Fruit fly (Drosophila melanogaster) whole organism, embryonic: Measurements from ENCODE around the gene CG13408.

Experiments used
- CG12769 ChIP-seq: fragments of 200-800 bp; sonication (Bioruptor generic); optimal IDR thresholded peaks from 2 replicates; lab custom pipeline; 2019; ENCODE audit warnings: missing biosample characterization, mild to moderate bottlenecking, missing genetic modification characterization, moderate library complexity
- CG17612 ChIP-seq: fragments of 200-800 bp; sonication (Bioruptor generic); IDR thresholded peaks from 2 replicates; pipeline ENCODE4 v1.3.6; 2022; ENCODE audit warnings: missing biosample characterization, missing genetic modification characterization
- CG18476 ChIP-seq: fragments of 200-800 bp; sonication (Bioruptor generic); optimal IDR thresholded peaks from 2 replicates; lab custom pipeline; 2016; ENCODE audit warnings: missing biosample characterization, mild to moderate bottlenecking, missing genetic modification characterization
- CG18599 ChIP-seq: fragments of 200-800 bp; sonication (Bioruptor generic); optimal IDR thresholded peaks from 3 replicates; lab custom pipeline; 2017; ENCODE audit warnings: missing biosample characterization, missing genetic modification characterization, mild to moderate bottlenecking, moderate library complexity, missing genetic modification reagents
- CG2129 ChIP-seq: fragments of 200-800 bp; sonication (Bioruptor generic); IDR thresholded peaks from 2 replicates; pipeline ENCODE4 v1.3.6; 2022; ENCODE audit warnings: missing biosample characterization, missing genetic modification characterization; ENCODE audit not compliant: partially characterized antibody
- CG2199 ChIP-seq: fragments of 200-800 bp; sonication (Bioruptor generic); IDR thresholded peaks from 3 replicates; pipeline ENCODE4 v1.3.6; 2022; ENCODE audit warnings: missing biosample characterization, missing genetic modification characterization
- CG2202 ChIP-seq: fragments of 200-800 bp; sonication (Bioruptor generic); optimal IDR thresholded peaks from 2 replicates; lab custom pipeline; 2018; ENCODE audit warnings: missing biosample characterization, mild to moderate bottlenecking, missing genetic modification characterization
- CG2678 ChIP-seq: fragments of 200-800 bp; sonication (Bioruptor generic); optimal IDR thresholded peaks from 3 replicates; lab custom pipeline; 2019; ENCODE audit warnings: missing biosample characterization, mild to moderate bottlenecking, missing genetic modification characterization, moderate library complexity
- CG4617 ChIP-seq: fragments of 200-800 bp; sonication (Bioruptor generic); optimal IDR thresholded peaks from 3 replicates; lab custom pipeline; 2016; ENCODE audit warnings: missing biosample characterization, missing genetic modification characterization, borderline replicate concordance
- CG6689 ChIP-seq: fragments of 200-800 bp; sonication (Bioruptor generic); IDR thresholded peaks from 2 replicates; pipeline ENCODE4 v1.3.6; 2022; ENCODE audit warnings: missing biosample characterization, missing genetic modification characterization
- CG6854 ChIP-seq: fragments of 200-800 bp; sonication (Bioruptor generic); optimal IDR thresholded peaks from 3 replicates; lab custom pipeline; 2017; ENCODE audit warnings: missing biosample characterization, mild to moderate bottlenecking, missing genetic modification characterization
- CG7786 ChIP-seq: fragments of 200-800 bp; sonication (Bioruptor generic); optimal IDR thresholded peaks from 2 replicates; lab custom pipeline; 2016; ENCODE audit warnings: missing biosample characterization, missing genetic modification characterization
- CG8359 ChIP-seq: fragments of 200-800 bp; sonication (Bioruptor generic); optimal IDR thresholded peaks from 2 replicates; lab custom pipeline; 2017; ENCODE audit warnings: missing biosample characterization, mild to moderate bottlenecking, missing genetic modification characterization, borderline replicate concordance
- CG9797 ChIP-seq: fragments of 200-800 bp; sonication (Bioruptor generic); optimal IDR thresholded peaks from 3 replicates; lab custom pipeline; 2018; ENCODE audit warnings: missing biosample characterization, mild to moderate bottlenecking, missing genetic modification characterization
- E2f1 ChIP-seq: fragments of 200-800 bp; sonication (Bioruptor generic); IDR thresholded peaks from 2 replicates; pipeline ENCODE4 v1.3.6; 2022; ENCODE audit warnings: missing biosample characterization, missing genetic modification characterization
- Ets65A ChIP-seq: fragments of 200-800 bp; sonication (Bioruptor generic); peaks from one replicate; lab custom pipeline; 2016; ENCODE audit warnings: missing biosample characterization, missing genetic modification characterization
- HLH3B ChIP-seq: fragments of 200-800 bp; sonication (Bioruptor generic); IDR thresholded peaks from 2 replicates; pipeline ENCODE4 v1.3.6; 2022; ENCODE audit warnings: missing biosample characterization, missing genetic modification characterization
- Lim3 ChIP-seq: fragments of 200-800 bp; sonication (Bioruptor generic); IDR thresholded peaks from 2 replicates; pipeline ENCODE4 v1.3.6; 2022; ENCODE audit warnings: missing biosample characterization, missing genetic modification characterization
- Mrtf ChIP-seq: fragments of 200-800 bp; sonication (Bioruptor generic); IDR thresholded peaks from 3 replicates; pipeline ENCODE4 v1.3.6; 2022; ENCODE audit warnings: missing biosample characterization, missing genetic modification characterization
- Optix ChIP-seq: fragments of 200-800 bp; sonication (Bioruptor generic); IDR thresholded peaks from 3 replicates; pipeline ENCODE4 v1.3.6; 2022; ENCODE audit warnings: missing biosample characterization, missing genetic modification characterization
- Sry-δ ChIP-seq: fragments of 200-800 bp; sonication (Bioruptor generic); optimal IDR thresholded peaks from 2 replicates; lab custom pipeline; 2016; ENCODE audit warnings: missing biosample characterization, missing genetic modification characterization
- Trl ChIP-seq, 3 experiments: fragments of >200 bp in 2 of 3; fragments of 200-800 bp in 1 of 3; sonication (Bioruptor generic) in 1 of 3; optimal IDR thresholded peaks; 2 replicates in 1 of 3; 3 replicates in 2 of 3; lab custom pipeline; 2016 to 2017; ENCODE audit warnings: missing biosample characterization in 1 of 3, missing genetic modification characterization in 1 of 3
- YL-1 ChIP-seq: fragments of 200-800 bp; sonication (Bioruptor generic); optimal IDR thresholded peaks from 3 replicates; lab custom pipeline; 2017; ENCODE audit warnings: missing biosample characterization, mild to moderate bottlenecking, missing genetic modification characterization
- bowl ChIP-seq: fragments of 200-800 bp; sonication (Bioruptor generic); IDR thresholded peaks from 2 replicates; pipeline ENCODE4 v1.3.6; 2022; ENCODE audit warnings: missing biosample characterization, missing genetic modification characterization
- chif ChIP-seq, 2 experiments: fragments of 200-800 bp; sonication (Bioruptor generic); optimal IDR thresholded peaks; 3 replicates each; lab custom pipeline; 2016; ENCODE audit warnings: missing biosample characterization in 2 of 2, missing genetic modification characterization in 2 of 2
- chinmo ChIP-seq: fragments of 200-800 bp; sonication (Bioruptor generic); IDR thresholded peaks from 4 replicates; pipeline ENCODE4 v1.3.6; 2022; ENCODE audit warnings: missing biosample characterization, missing genetic modification characterization; ENCODE audit not compliant: partially characterized antibody
- chm ChIP-seq: fragments of 200-800 bp; sonication (Bioruptor generic); IDR thresholded peaks from 2 replicates; pipeline ENCODE4 v1.3.6; 2022; ENCODE audit warnings: missing biosample characterization, missing genetic modification characterization
- exex ChIP-seq: fragments of 200-800 bp; sonication (Bioruptor generic); optimal IDR thresholded peaks from 4 replicates; lab custom pipeline; 2018; ENCODE audit warnings: missing biosample characterization, mild to moderate bottlenecking, missing genetic modification characterization, moderate library complexity
- fd96Cb ChIP-seq: fragments of 200-800 bp; sonication (Bioruptor generic); optimal IDR thresholded peaks from 2 replicates; lab custom pipeline; 2018; ENCODE audit warnings: missing biosample characterization, mild to moderate bottlenecking, missing genetic modification characterization, moderate library complexity
- gce ChIP-seq: fragments of 200-800 bp; sonication (Bioruptor generic); IDR thresholded peaks from 3 replicates; pipeline ENCODE4 v1.3.6; 2022; ENCODE audit warnings: missing biosample characterization, missing genetic modification characterization
- lmd ChIP-seq: fragments of 200-800 bp; sonication (Bioruptor generic); IDR thresholded peaks from 2 replicates; pipeline ENCODE4 v1.3.6; 2022; ENCODE audit warnings: missing biosample characterization, missing genetic modification characterization
- maf-S ChIP-seq: fragments of 200-800 bp; sonication (Bioruptor generic); optimal IDR thresholded peaks from 2 replicates; lab custom pipeline; 2016; ENCODE audit warnings: missing biosample characterization, missing genetic modification characterization
- nmo ChIP-seq: fragments of 200-800 bp; sonication (Bioruptor generic); optimal IDR thresholded peaks from 2 replicates; lab custom pipeline; 2018; ENCODE audit warnings: missing biosample characterization, mild to moderate bottlenecking, missing genetic modification characterization, moderate library complexity
- pum ChIP-seq: fragments of 200-800 bp; sonication (Bioruptor generic); optimal IDR thresholded peaks from 2 replicates; lab custom pipeline; 2016; ENCODE audit warnings: missing biosample characterization, missing genetic modification characterization
- pzg ChIP-seq: fragments of 200-800 bp; sonication (Bioruptor generic); optimal IDR thresholded peaks from 3 replicates; lab custom pipeline; 2018; ENCODE audit warnings: missing biosample characterization, mild to moderate bottlenecking, missing genetic modification characterization, moderate library complexity
- sd ChIP-seq: fragments of 200-800 bp; sonication (Bioruptor generic); optimal IDR thresholded peaks from 3 replicates; lab custom pipeline; 2018; ENCODE audit warnings: missing biosample characterization, mild to moderate bottlenecking, missing genetic modification characterization, moderate library complexity
- sisA ChIP-seq: fragments of 200-800 bp; sonication (Bioruptor generic); IDR thresholded peaks from 2 replicates; pipeline ENCODE4 v1.3.6; 2022; ENCODE audit warnings: missing biosample characterization, missing genetic modification characterization
- slbo ChIP-seq: fragments of 200-800 bp; sonication (Bioruptor generic); IDR thresholded peaks from 2 replicates; pipeline ENCODE4 v1.3.6; 2022; ENCODE audit warnings: missing biosample characterization, missing genetic modification characterization
- tll ChIP-seq, 2 experiments: fragments of 200-800 bp in 1 of 2; fragments of >200 bp in 1 of 2; sonication (Bioruptor generic) in 1 of 2; optimal IDR thresholded peaks; 2 replicates each; lab custom pipeline; 2017 to 2019; ENCODE audit warnings: missing biosample characterization in 2 of 2, missing genetic modification characterization in 2 of 2, mild to moderate bottlenecking in 1 of 2, moderate library complexity in 1 of 2
- vnd ChIP-seq: fragments of 200-800 bp; sonication (Bioruptor generic); IDR thresholded peaks from 3 replicates; pipeline ENCODE4 v1.3.6; 2022; ENCODE audit warnings: missing biosample characterization, missing genetic modification characterization; ENCODE audit not compliant: partially characterized antibody

The CG13408 gene

dm6 chr3R:22117149-22117548, 37.0 kb downstream of the CG13408 start, which contains the start of gene Ir94b:
Ir94b (minus strand) TSS chr3R:22117249.
- TF ChIP-seq CG2678 (tag; lab: Kevin White, UChicago), result no peak
- TF ChIP-seq sd (tag; lab: Kevin White, UChicago), result no peak
- TF ChIP-seq CG2129 (GFP tag; lab: Robert Waterston, UW), result no peak
- TF ChIP-seq CG18476, result no peak
- no peak for TF ChIP-seq CG4617 (GFP tag; lab: Kevin White, UChicago)
- no peak for TF ChIP-seq slbo
- no peak for TF ChIP-seq Sry-δ (GFP tag; lab: Kevin White, UChicago)
- TF ChIP-seq chif (GFP tag; optimal IDR thresholded peaks at IDR 0.05; lab: Kevin White, UChicago), result no peak
- no peak for TF ChIP-seq maf-S (GFP tag; lab: Kevin White, UChicago)
- TF ChIP-seq pum, result no peak
- no peak for TF ChIP-seq YL-1
- no peak for TF ChIP-seq bowl (GFP tag; lab: Robert Waterston, UW)
- TF ChIP-seq CG8359, result no peak
- no peak for TF ChIP-seq gce (GFP tag; lab: Robert Waterston, UW)
- no peak for TF ChIP-seq HLH3B (GFP tag; lab: Robert Waterston, UW)
- TF ChIP-seq CG7786 (GFP tag; lab: Kevin White, UChicago), result no peak
- TF ChIP-seq Trl (optimal IDR thresholded peaks at IDR 0.05; lab: Kevin White, UChicago), result no peak
- TF ChIP-seq Trl (GFP tag; optimal IDR thresholded peaks at IDR 0.05; lab: Kevin White, UChicago), result no peak
- TF ChIP-seq, all 482 proteins: peak for 0

DNA sequence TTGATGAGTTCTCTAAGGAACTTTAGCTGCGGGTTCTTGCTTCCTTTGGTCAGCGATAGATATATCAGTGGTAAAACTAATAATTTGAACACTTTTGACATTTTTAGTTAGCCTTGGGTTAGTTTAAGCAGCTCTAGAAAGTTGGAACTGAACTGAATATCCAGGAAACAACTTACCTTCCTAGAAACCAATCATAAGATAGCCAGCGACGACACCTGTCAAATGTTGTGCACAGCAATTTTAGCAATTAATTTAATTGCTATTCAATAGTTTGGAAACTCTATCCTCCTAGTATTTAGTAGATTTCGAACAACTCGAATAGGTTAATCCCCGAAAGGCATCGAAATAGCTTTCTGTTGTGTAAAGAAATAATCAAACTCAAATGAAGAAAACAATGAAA, 39.2 kb downstream of the CG13408 start, which contains the start of gene Ir94c:
Gene Ir94c (minus strand): TSS at position 101 of the 400 bp plus-strand sequence.
- TF ChIP-seq exex (tag; lab: Kevin White, UChicago) (no peak), Optix (GFP tag; lab: Robert Waterston, UW) (no peak), nmo (GFP tag; lab: Kevin White, UChicago) (no peak), CG17612 (no peak), Lim3 (GFP tag; lab: Robert Waterston, UW) (no peak), CG2199 (GFP tag; lab: Robert Waterston, UW) (no peak), CG18599 (no peak), chm (GFP tag; lab: Robert Waterston, UW) (no peak), tll (GFP tag; optimal IDR thresholded peaks at IDR 0.05; lab: Kevin White, UChicago) (no peak), CG6854 (GFP tag; lab: Kevin White, UChicago) (no peak), vnd (no peak), sisA (no peak)

- no peak for TF ChIP-seq pzg (GFP tag; lab: Kevin White, UChicago)
- TF ChIP-seq E2f1 (GFP tag; lab: Robert Waterston, UW), result 0 out of 2 replicates have a peak, but pooled peaks have one; percentile 10
- no peak for TF ChIP-seq fd96Cb (tag; lab: Kevin White, UChicago)
- 0 out of 2 replicates have a peak, but pooled peaks have one; percentile 11 for TF ChIP-seq CG6689
- peak; percentile 35 for TF ChIP-seq CG12769 (tag; lab: Kevin White, UChicago)
- no peak for TF ChIP-seq CG2202
- TF ChIP-seq chinmo (GFP tag; lab: Robert Waterston, UW), result 0 out of 4 replicates have a peak, but pooled peaks have one; percentile 31
- TF ChIP-seq lmd (GFP tag; lab: Robert Waterston, UW), result no peak
- TF ChIP-seq chm (GFP tag; lab: Robert Waterston, UW), result 0 out of 2 replicates have a peak, but pooled peaks have one; percentile 35
- no peak for TF ChIP-seq CG9797
- peak; percentile 47 for TF ChIP-seq Ets65A (GFP tag; lab: Kevin White, UChicago)
- TF ChIP-seq Mrtf (GFP tag; lab: Robert Waterston, UW), result 0 out of 3 replicates have a peak, but pooled peaks have one; percentile 16
Measured at dm6 chr3R:22119761-22120160, 39.6 kb downstream of the CG13408 start, which contains the start of gene CG42390. CG42390 (plus strand) TSS chr3R:22120061.
